Worm (Caenorhabditis elegans): ENCODE data around the gene T04F8.2.
"Not testable (repeated sequence)": the region's sequence is repeated elsewhere in the genome, so short reads cannot be mapped to it uniquely, and the experiment has no call there.

Gene T04F8.2

DNA sequence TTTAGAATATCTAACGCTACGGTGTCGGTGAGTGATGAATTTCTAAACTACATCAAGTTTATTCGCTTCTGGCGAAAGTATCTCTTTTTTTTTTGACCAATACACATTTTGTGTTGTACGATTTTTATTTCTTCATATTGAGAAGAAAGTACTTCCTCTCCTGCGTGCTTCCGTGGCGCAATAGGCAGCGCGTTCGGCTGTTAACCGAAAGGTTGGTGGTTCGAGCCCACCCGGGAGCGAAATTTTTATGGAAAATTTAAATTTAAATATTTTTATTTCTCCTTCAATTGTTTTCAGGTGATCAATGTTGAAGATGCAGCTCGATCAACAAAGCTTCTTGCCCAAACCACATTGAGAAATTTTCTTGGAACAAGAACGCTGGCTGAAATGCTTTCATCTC, 10.9 kb downstream of the T04F8.2 start (continued):
- TF ChIP-seq mdl-1 (tag; optimal IDR thresholded peaks at IDR 0.05) (no peak), lim-7 (GFP tag; IDR thresholded peaks at IDR 0.05) (peak; percentile 87), ceh-28 (tag; optimal IDR thresholded peaks at IDR 0.05) (no peak), pha-4 (GFP tag; IDR thresholded peaks at IDR 0.05) (peak; percentile 77; the same call in 1 of the 2 replicates), pha-4 (tag; optimal IDR thresholded peaks at IDR 0.05) (no peak), lin-1 (GFP tag; IDR thresholded peaks at IDR 0.05) (0 out of 2 replicates have a peak, but pooled peaks have one; percentile 45), mep-1 (tag; optimal IDR thresholded peaks at IDR 0.05) (peak; percentile 68), egl-43 (GFP tag; IDR thresholded peaks at IDR 0.05) (peak; percentile 88), hif-1 (tag; optimal IDR thresholded peaks at IDR 0.05) (peak in 1 of 2 experiments; percentile 24), spr-1 (tag; optimal IDR thresholded peaks at IDR 0.05) (peak; percentile 3), ceh-32 (tag; optimal IDR thresholded peaks at IDR 0.05; ENCODE audit: poor library complexity) (no peak), rbr-2 (tag; optimal IDR thresholded peaks at IDR 0.05) (peak; percentile 33), tra-1 (GFP tag; IDR thresholded peaks at IDR 0.05) (peak; percentile 57; the same call in 1 of the 2 replicates), nhr-237 (tag; optimal IDR thresholded peaks at IDR 0.05) (no peak), vab-7 (GFP tag; IDR thresholded peaks at IDR 0.05) (peak; percentile 72), dmd-8 (GFP tag; IDR thresholded peaks at IDR 0.05) (peak; percentile 73; the same call in 1 of the 2 replicates), lir-3 (tag; optimal IDR thresholded peaks at IDR 0.05) (peak; percentile 56), ztf-11 (tag; optimal IDR thresholded peaks at IDR 0.05) (no peak)

DNA sequence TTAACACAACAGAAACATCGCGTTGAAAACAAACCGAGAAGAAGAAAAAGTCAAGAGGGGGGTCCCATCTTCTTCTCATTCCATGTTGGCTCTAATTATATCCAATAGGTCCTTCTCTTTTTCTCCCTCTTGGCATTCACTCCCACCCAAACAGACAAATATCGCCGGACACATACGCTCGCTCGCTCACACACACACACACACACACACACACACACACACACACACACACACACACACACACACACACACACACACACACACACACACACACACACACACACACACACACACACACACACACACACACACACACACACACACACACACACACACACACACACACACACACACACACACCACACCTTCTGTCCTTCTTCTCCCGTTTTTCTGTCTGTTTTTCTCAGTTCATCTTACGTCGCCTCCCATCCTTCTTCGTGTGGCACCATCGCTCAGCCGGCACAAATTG, 12.6 kb downstream of the T04F8.2 start, which contains the start of gene sto-4:
sto-4 (plus strand) TSS at position 360 of the 469 bp plus-strand sequence.
- TF ChIP-seq mxl-3 (GFP tag; optimal IDR thresholded peaks at IDR 0.05) (peak; percentile 68), gei-8 (GFP tag; optimal IDR thresholded peaks at IDR 0.05) (peak; percentile 66), F37D6.2 (tag; optimal IDR thresholded peaks at IDR 0.05) (peak; percentile 76), spr-3 (GFP tag; optimal IDR thresholded peaks at IDR 0.05) (peak; percentile 76), nhr-237 (tag; optimal IDR thresholded peaks at IDR 0.05) (peak; percentile 9), lsy-2 (tag; optimal IDR thresholded peaks at IDR 0.05) (peak in 1 of 2 experiments; percentile 28), nhr-25 (tag; optimal IDR thresholded peaks at IDR 0.05; ENCODE audit: borderline replicate concordance, insufficient read depth) (peak; percentile 89), F10B5.3 (tag; optimal IDR thresholded peaks at IDR 0.05) (peak; percentile 51), sdz-12 (GFP tag; optimal IDR thresholded peaks at IDR 0.05) (peak; percentile 52), T20F7.1 (GFP tag; optimal IDR thresholded peaks at IDR 0.05) (peak; percentile 64), T26A8.4 (GFP tag; IDR thresholded peaks at IDR 0.05) (peak; percentile 49), nhr-102 (tag; optimal IDR thresholded peaks at IDR 0.05) (peak; percentile 63), fkh-10 (GFP tag; optimal IDR thresholded peaks at IDR 0.05) (peak; percentile 22), egl-43 (GFP tag; IDR thresholded peaks at IDR 0.05) (peak; percentile 41; the same call in 1 of the 2 replicates), nhr-48 (tag; optimal IDR thresholded peaks at IDR 0.05) (peak; percentile 17), nhr-28 (tag; optimal IDR thresholded peaks at IDR 0.05) (peak; percentile 7), dve-1 (tag; optimal IDR thresholded peaks at IDR 0.05; ENCODE audit: insufficient read depth) (peak; percentile 83), unc-62 (GFP tag; optimal IDR thresholded peaks at IDR 0.05 in 1 of 2) (peak in 1 of 2 experiments; percentile 15), hlh-11 (tag; optimal IDR thresholded peaks at IDR 0.05) (peak; percentile 84), aha-1 (tag) (peak; percentile 80), rbr-2 (tag; optimal IDR thresholded peaks at IDR 0.05) (peak; percentile 90), ctbp-1 (GFP tag; IDR thresholded peaks at IDR 0.05) (peak; percentile 91), zfp-2 (tag; optimal IDR thresholded peaks at IDR 0.05) (peak; percentile 39), Y5F2A.4 (GFP tag; optimal IDR thresholded peaks at IDR 0.05) (peak; percentile 57), mep-1 (tag; optimal IDR thresholded peaks at IDR 0.05) (peak; percentile 77), hlh-30 (tag; optimal IDR thresholded peaks at IDR 0.05; ENCODE audit: insufficient read depth) (peak; percentile 67), ceh-20 (GFP tag; IDR thresholded peaks at IDR 0.05) (peak; percentile 67), hmg-1.1 (GFP tag; IDR thresholded peaks at IDR 0.05) (peak; percentile 67), hif-1 (tag; optimal IDR thresholded peaks at IDR 0.05) (peak in 1 of 2 experiments; percentile 80), nhr-6 (tag; optimal IDR thresholded peaks at IDR 0.05) (peak; percentile 58), lin-13 (GFP tag; optimal IDR thresholded peaks at IDR 0.05) (peak; percentile 22), daf-16 (GFP tag; optimal IDR thresholded peaks at IDR 0.05) (peak in 1 of 2 experiments; percentile 77)
- not testable (repeated sequence) for TF ChIP-seq unc-62, daf-16 (tag; optimal IDR thresholded peaks at IDR 0.05)
